Fruit fly (Drosophila melanogaster): ENCODE results near the gene PDCD-5.

dm6 chr3L:16204128-16204527 is 27.7 kb downstream of the PDCD-5 start:
- TF ChIP-seq Sox102F (GFP tag; optimal IDR thresholded peaks at IDR 0.05) (peak; percentile 66), CG6808 (GFP tag; optimal IDR thresholded peaks at IDR 0.05) (peak; percentile 52), achi (GFP tag; optimal IDR thresholded peaks at IDR 0.05) (peak; percentile 69)

Measured in whole organism, prepupa.